Worm (Caenorhabditis elegans): ENCODE results near the gene ntl-3.
A peak's percentile ranks its signal among the peaks of the same experiment; 100 is the strongest.

The ntl-3 gene

DNA sequence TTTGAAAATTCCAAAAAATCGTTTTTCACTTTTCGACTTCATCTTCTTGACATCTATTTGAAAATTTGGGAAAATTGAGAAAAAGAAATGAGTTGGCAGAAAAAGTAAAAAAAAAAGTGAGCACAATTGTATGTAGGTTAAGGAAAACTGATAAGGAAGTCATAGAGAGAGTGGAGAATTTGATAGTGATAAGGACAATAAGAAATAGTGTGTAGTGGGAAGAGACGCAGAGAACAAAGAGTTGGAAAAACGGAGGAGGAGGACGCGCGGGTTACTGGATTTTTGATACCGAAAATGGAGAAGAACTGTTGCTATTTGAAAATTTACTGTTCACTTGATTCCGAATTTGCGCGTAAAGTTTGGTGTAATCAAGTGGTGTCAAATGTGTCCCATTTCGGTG, 32.5 kb upstream of the ntl-3 start, which contains the start of gene Y56A3A.6:
TSS of gene Y56A3A.6 (minus strand) at position 53 of the 400 bp plus-strand sequence.
- TF ChIP-seq ceh-27 (GFP tag; optimal IDR thresholded peaks at IDR 0.05) (no peak), nhr-80 (tag; optimal IDR thresholded peaks at IDR 0.05) (peak; percentile 54), T26A5.8 (tag; optimal IDR thresholded peaks at IDR 0.05) (no peak), Y67H2A.10 (GFP tag; conservative IDR thresholded peaks at IDR 0.05) (no peak), dox-1 (GFP tag; IDR thresholded peaks at IDR 0.05) (0 out of 2 replicates have a peak, but pooled peaks have one; percentile 10), zim-3 (tag; optimal IDR thresholded peaks at IDR 0.05) (no peak), hmg-20 (GFP tag; IDR thresholded peaks at IDR 0.05) (no peak), B0035.1 (tag; optimal IDR thresholded peaks at IDR 0.05) (no peak), F33H1.4 (GFP tag; IDR thresholded peaks at IDR 0.05) (no peak), egl-44 (GFP tag; IDR thresholded peaks at IDR 0.05) (no peak), repo-1 (tag; optimal IDR thresholded peaks at IDR 0.05) (no peak), lsl-1 (GFP tag; optimal IDR thresholded peaks at IDR 0.05) (no peak), hsf-1 (GFP tag; IDR thresholded peaks at IDR 0.05) (no peak), ccch-3 (GFP tag; optimal IDR thresholded peaks at IDR 0.05) (no peak), xnd-1 (tag; optimal IDR thresholded peaks at IDR 0.05) (no peak), nfya-2 (GFP tag; IDR thresholded peaks at IDR 0.05) (no peak), lin-40 (tag; optimal IDR thresholded peaks at IDR 0.05) (no peak), hmg-1.2 (GFP tag; IDR thresholded peaks at IDR 0.05) (peak; percentile 89), sea-2 (GFP tag; IDR thresholded peaks at IDR 0.05) (no peak), let-607 (tag; optimal IDR thresholded peaks at IDR 0.05) (peak in 1 of 2 experiments; percentile 23), snpc-4 (GFP tag; optimal IDR thresholded peaks at IDR 0.05) (no peak), snpc-4 (tag; optimal IDR thresholded peaks at IDR 0.05) (no peak)

DNA sequence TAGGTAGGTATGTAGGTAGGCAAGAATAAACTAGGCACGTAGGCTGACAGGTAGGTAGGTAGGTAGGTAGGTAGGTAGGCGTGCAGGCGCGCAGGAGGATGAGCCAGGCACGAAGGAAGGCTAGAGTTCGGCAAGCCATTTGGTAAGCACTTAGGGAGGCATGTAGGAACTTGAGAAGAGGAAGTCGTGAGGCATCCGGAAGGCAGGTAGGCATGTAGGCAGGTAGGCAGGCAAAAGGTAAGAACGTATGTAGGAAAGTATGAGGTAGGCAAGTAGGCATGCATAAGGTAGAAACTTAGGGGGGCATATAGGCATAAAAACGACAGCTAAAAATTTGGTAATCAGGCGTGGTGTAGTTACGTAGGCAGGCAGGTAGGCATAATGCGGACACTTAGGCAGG, 29.9 kb upstream of the ntl-3 start:
- TF ChIP-seq zfh-2 (GFP tag; conservative IDR thresholded peaks at IDR 0.05) (0 out of 2 replicates have a peak, but pooled peaks have one; percentile 23), rpc-1 (optimal IDR thresholded peaks at IDR 0.05) (no peak), rpc-1 (tag; optimal IDR thresholded peaks at IDR 0.05) (no peak)

ce11 chrIII:11874242-11874641, 28.0 kb upstream of the ntl-3 start:
- TF ChIP-seq nhr-120 (GFP tag; IDR thresholded peaks at IDR 0.05): no peak
- TF ChIP-seq ekl-4 (GFP tag; IDR thresholded peaks at IDR 0.05): 0 out of 2 replicates have a peak, but pooled peaks have one; percentile 25
- peak; percentile 81 for TF ChIP-seq zfh-2 (GFP tag; conservative IDR thresholded peaks at IDR 0.05)
- peak; percentile 66 for TF ChIP-seq egrh-3 (GFP tag; IDR thresholded peaks at IDR 0.05)

DNA sequence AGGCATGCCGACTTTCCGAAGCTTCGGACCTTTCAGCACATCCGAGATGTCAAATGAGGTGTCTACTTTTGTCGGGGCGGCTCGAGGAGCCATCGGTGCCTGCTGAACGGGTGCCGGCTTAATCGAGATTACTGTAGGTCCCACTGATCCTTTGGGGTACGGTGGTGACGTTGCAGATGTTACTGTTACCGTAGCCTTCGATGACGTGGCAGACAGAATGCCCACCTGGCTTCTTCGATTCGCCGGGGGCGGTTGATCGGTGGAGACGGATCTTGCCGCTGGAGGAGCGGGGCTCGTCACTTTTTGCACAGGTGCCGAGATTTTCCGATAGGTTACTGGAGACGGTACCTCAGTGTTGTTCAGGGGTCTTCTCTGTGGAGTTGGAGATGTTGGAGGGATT, 25.4 kb upstream of the ntl-3 start:
- TF ChIP-seq tlf-1 (GFP tag; optimal IDR thresholded peaks at IDR 0.05): no peak
- TF ChIP-seq aptf-3 (GFP tag; IDR thresholded peaks at IDR 0.05): 0 out of 2 replicates have a peak, but pooled peaks have one; percentile 19
- 0 out of 2 replicates have a peak, but pooled peaks have one; percentile 79 for TF ChIP-seq bed-1 (GFP tag; IDR thresholded peaks at IDR 0.05)
- no peak for TF ChIP-seq ztf-18 (tag; optimal IDR thresholded peaks at IDR 0.05)
- peak; percentile 9; the same call in 1 of the 2 replicates for TF ChIP-seq egrh-3 (GFP tag; IDR thresholded peaks at IDR 0.05)
- peak; percentile 54 for TF ChIP-seq zfh-2 (GFP tag; conservative IDR thresholded peaks at IDR 0.05)
- no peak for TF ChIP-seq him-1 (tag; optimal IDR thresholded peaks at IDR 0.05)

DNA sequence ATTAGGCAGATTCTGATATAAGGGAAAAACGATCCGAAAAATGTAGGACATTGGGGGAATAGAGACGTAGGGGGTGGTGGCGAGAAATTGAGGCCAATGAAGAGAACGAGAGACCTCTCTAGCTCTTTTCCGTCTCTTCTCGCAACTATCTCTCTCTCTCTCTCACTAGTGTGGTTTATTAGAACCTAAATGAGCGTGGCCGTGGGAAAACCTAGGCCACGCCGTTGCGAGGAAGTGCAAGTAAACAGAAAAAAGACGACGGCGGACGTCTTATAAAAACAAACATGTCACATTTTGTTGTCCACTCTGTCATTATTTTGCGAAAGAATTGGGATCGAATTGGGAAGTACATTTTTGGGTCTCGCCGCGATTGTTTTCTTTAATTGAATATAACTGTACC, 23.7 kb upstream of the ntl-3 start:
- TF ChIP-seq hmg-1.2 (GFP tag; IDR thresholded peaks at IDR 0.05) (peak; percentile 75; the same call in 1 of the 2 replicates), mcd-1 (GFP tag; IDR thresholded peaks at IDR 0.05) (peak; percentile 67), lin-54 (GFP tag; optimal IDR thresholded peaks at IDR 0.05) (peak; percentile 1), lin-26 (GFP tag; IDR thresholded peaks at IDR 0.05) (peak; percentile 28; the same call in 1 of the 2 replicates), ceh-79 (tag; optimal IDR thresholded peaks at IDR 0.05) (no peak), pha-4 (tag; optimal IDR thresholded peaks at IDR 0.05) (no peak), tbp1 (GFP tag; optimal IDR thresholded peaks at IDR 0.05) (peak; percentile 51), let-526 (GFP tag; IDR thresholded peaks at IDR 0.05) (no peak), rcor-1 (GFP tag; IDR thresholded peaks at IDR 0.05) (no peak), bed-2 (GFP tag; IDR thresholded peaks at IDR 0.05) (0 out of 2 replicates have a peak, but pooled peaks have one; percentile 21), let-607 (tag; optimal IDR thresholded peaks at IDR 0.05) (peak; percentile 14 to 16), cebp-1 (GFP tag; IDR thresholded peaks at IDR 0.05) (peak; percentile 53; the same call in 1 of the 2 replicates), cebp-1 (tag; optimal IDR thresholded peaks at IDR 0.05) (peak; percentile 78), F37B4.10 (GFP tag; IDR thresholded peaks at IDR 0.05) (no peak)

Data from whole organism, young adult.